Worm (Caenorhabditis elegans) whole organism, mixed stage, embryonic: ENCODE results near the gene nars-2.

Source experiments
- M03D4.4 ChIP-seq: sonication (generic microtip); optimal IDR thresholded peaks from 2 replicates; lab custom pipeline; 2017; ENCODE audit warnings: mild to moderate bottlenecking, missing genetic modification characterization, missing compliant biosample characterization
- bed-3 ChIP-seq: fragments of 200-800 bp; sonication (Bioruptor generic); optimal IDR thresholded peaks from 3 replicates; lab custom pipeline; 2018; ENCODE audit warnings: mild to moderate bottlenecking, missing genetic modification characterization, moderate library complexity, missing compliant biosample characterization
- blmp-1 ChIP-seq: fragments of 150-350 bp; optimal IDR thresholded peaks from 2 replicates; lab custom pipeline; 2014; ENCODE audit warnings: missing biosample characterization, missing genetic modification characterization
- ceh-39 ChIP-seq: fragments of 150-350 bp; optimal IDR thresholded peaks from 2 replicates; lab custom pipeline; 2014; ENCODE audit warnings: missing biosample characterization, missing genetic modification characterization
- ceh-43 ChIP-seq: fragments of 200-800 bp; sonication (Bioruptor generic); optimal IDR thresholded peaks from 2 replicates; lab custom pipeline; 2018; ENCODE audit warnings: mild to moderate bottlenecking, missing genetic modification characterization, moderate library complexity, missing compliant biosample characterization
- ceh-83 ChIP-seq: fragments of 200-800 bp; sonication (Bioruptor generic); optimal IDR thresholded peaks from 2 replicates; lab custom pipeline; 2018; ENCODE audit warnings: mild to moderate bottlenecking, missing genetic modification characterization, missing compliant biosample characterization
- ces-1 ChIP-seq: fragments of 150-350 bp; optimal IDR thresholded peaks from 2 replicates; lab custom pipeline; 2014; ENCODE audit warnings: missing biosample characterization, missing genetic modification reagents, missing genetic modification characterization
- cnd-1 ChIP-seq: fragments of 200-800 bp; sonication (Bioruptor generic); optimal IDR thresholded peaks from 2 replicates; lab custom pipeline; 2018; ENCODE audit warnings: mild to moderate bottlenecking, missing genetic modification characterization, missing compliant biosample characterization
- drap-1 ChIP-seq: fragments of 200-800 bp; sonication (Bioruptor generic); optimal IDR thresholded peaks from 3 replicates; lab custom pipeline; 2018; ENCODE audit warnings: mild to moderate bottlenecking, missing genetic modification characterization, missing compliant biosample characterization
- elt-1 ChIP-seq: sonication (generic microtip); optimal IDR thresholded peaks from 2 replicates; lab custom pipeline; 2017; ENCODE audit warnings: missing genetic modification characterization, mild to moderate bottlenecking, missing compliant biosample characterization, antibody characterized with exemption, moderate library complexity, borderline replicate concordance; ENCODE audit not compliant: insufficient read depth
- elt-3 ChIP-seq: fragments of 150-350 bp; optimal IDR thresholded peaks from 2 replicates; lab custom pipeline; 2014; ENCODE audit warnings: missing biosample characterization, missing genetic modification characterization
- flh-1 ChIP-seq: fragments of 200-800 bp; sonication (Bioruptor generic); optimal IDR thresholded peaks from 2 replicates; lab custom pipeline; 2018; ENCODE audit warnings: mild to moderate bottlenecking, missing genetic modification characterization, moderate library complexity, missing compliant biosample characterization
- ham-2 ChIP-seq: fragments of 200-800 bp; sonication (Bioruptor generic); optimal IDR thresholded peaks from 2 replicates; lab custom pipeline; 2018; ENCODE audit warnings: mild to moderate bottlenecking, missing genetic modification characterization, missing compliant biosample characterization
- hlh-1 ChIP-seq: fragments of 150-350 bp; optimal IDR thresholded peaks from 2 replicates; lab custom pipeline; 2014; ENCODE audit warnings: missing biosample characterization, missing genetic modification reagents, missing genetic modification characterization
- lin-13 ChIP-seq: fragments of 150-350 bp; optimal IDR thresholded peaks from 2 replicates; lab custom pipeline; 2014; ENCODE audit warnings: missing biosample characterization, missing genetic modification characterization
- lin-32 ChIP-seq: fragments of 200-800 bp; sonication (Bioruptor generic); optimal IDR thresholded peaks from 2 replicates; lab custom pipeline; 2018; ENCODE audit warnings: mild to moderate bottlenecking, missing genetic modification characterization, missing compliant biosample characterization
- lsy-2 ChIP-seq: fragments of 150-350 bp; optimal IDR thresholded peaks from 2 replicates; lab custom pipeline; 2014; ENCODE audit warnings: missing biosample characterization, missing genetic modification characterization
- mab-5 ChIP-seq: fragments of 150-350 bp; optimal IDR thresholded peaks from 2 replicates; lab custom pipeline; 2014; ENCODE audit warnings: missing biosample characterization, missing genetic modification characterization
- mep-1 ChIP-seq: fragments of 150-350 bp; optimal IDR thresholded peaks from 2 replicates; lab custom pipeline; 2017; ENCODE audit warnings: missing biosample characterization, missing genetic modification reagents, missing genetic modification characterization, inconsistent platforms
- mls-2 ChIP-seq: sonication (generic microtip); optimal IDR thresholded peaks from 2 replicates; lab custom pipeline; 2016; ENCODE audit warnings: mild to moderate bottlenecking, missing genetic modification characterization, moderate library complexity, missing compliant biosample characterization
- nhr-12 ChIP-seq: fragments of 150-350 bp; optimal IDR thresholded peaks from 2 replicates; lab custom pipeline; 2014; ENCODE audit warnings: missing biosample characterization, missing genetic modification characterization
- nhr-2 ChIP-seq: fragments of 150-350 bp; optimal IDR thresholded peaks from 2 replicates; lab custom pipeline; 2014; ENCODE audit warnings: missing biosample characterization, missing genetic modification characterization
- nhr-237 ChIP-seq: fragments of 150-350 bp; optimal IDR thresholded peaks from 2 replicates; lab custom pipeline; 2014; ENCODE audit warnings: missing biosample characterization, missing genetic modification characterization
- nhr-28 ChIP-seq: fragments of 150-350 bp; optimal IDR thresholded peaks from 2 replicates; lab custom pipeline; 2014; ENCODE audit warnings: missing biosample characterization, missing genetic modification characterization
- nhr-76 ChIP-seq: sonication (generic microtip); optimal IDR thresholded peaks from 2 replicates; lab custom pipeline; 2017; ENCODE audit warnings: missing biosample characterization, missing genetic modification characterization
- pha-4 ChIP-seq: fragments of 150-350 bp; optimal IDR thresholded peaks from 2 replicates; lab custom pipeline; 2018; ENCODE audit warnings: missing biosample characterization, missing genetic modification reagents, missing genetic modification characterization
- sem-2 ChIP-seq: fragments of 200-800 bp; sonication (Bioruptor generic); optimal IDR thresholded peaks from 2 replicates; lab custom pipeline; 2018; ENCODE audit warnings: mild to moderate bottlenecking, missing genetic modification characterization, missing compliant biosample characterization
- snpc-4 ChIP-seq: fragments of 150-350 bp; optimal IDR thresholded peaks from 2 replicates; lab custom pipeline; 2014; ENCODE audit warnings: missing biosample characterization, missing genetic modification characterization
- sptf-1 ChIP-seq: sonication (generic microtip); optimal IDR thresholded peaks from 2 replicates; lab custom pipeline; 2017; ENCODE audit warnings: mild to moderate bottlenecking, missing genetic modification characterization, moderate library complexity, missing compliant biosample characterization
- tbx-8 ChIP-seq: fragments of 200-800 bp; sonication (Bioruptor generic); optimal IDR thresholded peaks from 2 replicates; lab custom pipeline; 2018; ENCODE audit warnings: mild to moderate bottlenecking, missing genetic modification characterization, moderate library complexity, missing compliant biosample characterization
- unc-120 ChIP-seq: sonication (generic microtip); optimal IDR thresholded peaks from 2 replicates; lab custom pipeline; 2017; ENCODE audit warnings: missing genetic modification characterization, missing compliant biosample characterization; ENCODE audit not compliant: poor library complexity, severe bottlenecking
- unc-39 ChIP-seq: fragments of 150-350 bp; optimal IDR thresholded peaks from 2 replicates; lab custom pipeline; 2014; ENCODE audit warnings: missing biosample characterization, missing genetic modification characterization
- unc-62 ChIP-seq: fragments of 150-350 bp; optimal IDR thresholded peaks from 2 replicates; lab custom pipeline; 2014; ENCODE audit warnings: missing biosample characterization, missing genetic modification reagents, missing genetic modification characterization
- zip-8 ChIP-seq: fragments of 150-350 bp; optimal IDR thresholded peaks from 2 replicates; lab custom pipeline; 2014; ENCODE audit warnings: missing biosample characterization, missing genetic modification characterization
- ztf-11 ChIP-seq: fragments of 150-350 bp; optimal IDR thresholded peaks from 2 replicates; lab custom pipeline; 2014; ENCODE audit warnings: missing biosample characterization, missing genetic modification characterization

Gene nars-2

ce11 chrIII:11500647-11501046 lies at the start of gene nars-2:
TSS of gene nars-2 (minus strand) at chrIII:11500747.
- no peak for TF ChIP-seq lin-13 (tag; lab: Kevin White, UChicago)
- TF ChIP-seq ceh-83, result no peak
- no peak for TF ChIP-seq ceh-39 (tag; lab: Kevin White, UChicago)
- no peak for TF ChIP-seq snpc-4
- TF ChIP-seq unc-62, result no peak
- TF ChIP-seq pha-4 (tag; lab: Kevin White, UChicago), result no peak
- TF ChIP-seq ham-2 (GFP tag; lab: Kevin White, UChicago), result no peak
- TF ChIP-seq tbx-8 (GFP tag; lab: Kevin White, UChicago), result no peak
- no peak for TF ChIP-seq nhr-2 (tag; lab: Kevin White, UChicago)
- no peak for TF ChIP-seq mab-5 (tag; lab: Kevin White, UChicago)
- TF ChIP-seq lin-32 (GFP tag; lab: Kevin White, UChicago), result no peak
- TF ChIP-seq flh-1 (GFP tag; lab: Kevin White, UChicago), result no peak
- TF ChIP-seq M03D4.4, result no peak
- TF ChIP-seq ceh-43 (GFP tag; lab: Kevin White, UChicago), result no peak

- no peak for TF ChIP-seq drap-1 (GFP tag; lab: Kevin White, UChicago)
- TF ChIP-seq elt-1 (tag; lab: Kevin White, UChicago), result no peak
- no peak for TF ChIP-seq lin-13 (tag; lab: Kevin White, UChicago)
- no peak for TF ChIP-seq mep-1
- no peak for TF ChIP-seq flh-1 (GFP tag; lab: Kevin White, UChicago)
- TF ChIP-seq M03D4.4, result no peak
- no peak for TF ChIP-seq zip-8 (tag; lab: Kevin White, UChicago)
- TF ChIP-seq mab-5 (tag; lab: Kevin White, UChicago), result no peak
- no peak for TF ChIP-seq sptf-1
- no peak for TF ChIP-seq nhr-12 (tag; lab: Kevin White, UChicago)
- TF ChIP-seq lsy-2 (tag; lab: Kevin White, UChicago), result no peak
- TF ChIP-seq unc-39 (tag; lab: Kevin White, UChicago), result no peak
- no peak for TF ChIP-seq nhr-237
- no peak for TF ChIP-seq ztf-11
- no peak for TF ChIP-seq nhr-2 (tag; lab: Kevin White, UChicago)
- no peak for TF ChIP-seq snpc-4
- TF ChIP-seq ham-2 (GFP tag; lab: Kevin White, UChicago), result no peak
- TF ChIP-seq nhr-76 (tag; lab: Kevin White, UChicago), result no peak
- TF ChIP-seq nhr-28 (tag; lab: Kevin White, UChicago), result no peak
- no peak for TF ChIP-seq pha-4 (tag; lab: Kevin White, UChicago)
Observed at ce11 chrIII:11548070-11548469, 47.5 kb upstream of the nars-2 start, which contains the start of gene Y66D12A.13. TSS of gene Y66D12A.13 (plus strand) at chrIII:11548370.

- TF ChIP-seq cnd-1 (tag; lab: Kevin White, UChicago) (no peak), unc-120 (tag; lab: Kevin White, UChicago) (no peak), ces-1 (GFP tag; lab: Kevin White, UChicago) (no peak), blmp-1 (tag; lab: Kevin White, UChicago) (no peak), mls-2 (no peak), nhr-76 (tag; lab: Kevin White, UChicago) (no peak), sem-2 (no peak), elt-1 (tag; lab: Kevin White, UChicago) (no peak), elt-3 (tag; lab: Kevin White, UChicago) (no peak), ztf-11 (no peak), ceh-83 (no peak), flh-1 (GFP tag; lab: Kevin White, UChicago) (no peak), unc-62 (no peak), snpc-4 (no peak), lin-13 (tag; lab: Kevin White, UChicago) (no peak), hlh-1 (tag; lab: Kevin White, UChicago) (no peak), bed-3 (GFP tag; lab: Kevin White, UChicago) (no peak), mab-5 (tag; lab: Kevin White, UChicago) (no peak), pha-4 (tag; lab: Kevin White, UChicago) (no peak)
Observed at ce11 chrIII:11544947-11545346, 44.4 kb upstream of the nars-2 start.

DNA sequence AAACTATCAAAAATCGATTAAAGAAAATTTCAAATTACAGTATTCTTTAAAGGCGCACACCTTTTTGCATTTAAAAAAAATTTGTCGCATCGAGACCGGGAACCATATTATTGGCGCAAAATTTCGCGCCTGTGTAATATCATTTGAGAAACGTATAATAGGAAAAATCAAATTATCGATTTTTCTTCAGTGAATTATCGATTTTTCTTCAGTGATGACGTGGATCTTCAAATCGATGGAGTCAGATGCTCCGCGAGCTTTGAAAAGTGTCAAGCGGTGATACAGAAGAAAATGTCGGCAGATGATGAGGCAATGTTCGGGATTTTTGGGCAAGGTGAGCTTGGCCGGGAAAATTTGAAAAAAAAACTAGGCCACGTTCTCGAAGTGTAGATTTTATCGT lies 34.9 kb upstream of the nars-2 start:
- no peak for TF ChIP-seq nhr-2 (tag; lab: Kevin White, UChicago)
- no peak for TF ChIP-seq M03D4.4
- TF ChIP-seq ceh-83, result no peak
- no peak for TF ChIP-seq sptf-1
